Fruit fly (Drosophila melanogaster) whole organism, embryonic: ENCODE measurements around the gene Alg11.

ENCODE experiments used
- Ada2b ChIP-seq: fragments of 200-800 bp; sonication (Bioruptor generic); IDR thresholded peaks from 2 replicates; pipeline ENCODE4 v1.3.6; 2022; ENCODE audit warnings: missing biosample characterization, missing genetic modification characterization
- Asciz ChIP-seq: fragments of 200-800 bp; sonication (Bioruptor generic); optimal IDR thresholded peaks from 2 replicates; lab custom pipeline; 2017; ENCODE audit warnings: missing biosample characterization, mild to moderate bottlenecking, missing genetic modification characterization, missing genetic modification reagents
- CG12104 ChIP-seq: fragments of 200-800 bp; sonication (Bioruptor generic); optimal IDR thresholded peaks from 3 replicates; lab custom pipeline; 2016; ENCODE audit warnings: missing biosample characterization, missing genetic modification characterization
- CG1233 ChIP-seq: fragments of 200-800 bp; sonication (Bioruptor generic); optimal IDR thresholded peaks from 4 replicates; lab custom pipeline; 2018; ENCODE audit warnings: missing biosample characterization, mild to moderate bottlenecking, missing genetic modification characterization
- CG18599 ChIP-seq: fragments of 200-800 bp; sonication (Bioruptor generic); optimal IDR thresholded peaks from 3 replicates; lab custom pipeline; 2017; ENCODE audit warnings: missing biosample characterization, missing genetic modification characterization, mild to moderate bottlenecking, moderate library complexity, missing genetic modification reagents
- CG18619 ChIP-seq: fragments of 200-800 bp; sonication (Bioruptor generic); optimal IDR thresholded peaks from 3 replicates; lab custom pipeline; 2017; ENCODE audit warnings: missing biosample characterization, mild to moderate bottlenecking, missing genetic modification characterization
- CG30020 ChIP-seq: fragments of 200-800 bp; optimal IDR thresholded peaks from 2 replicates; lab custom pipeline; 2019; ENCODE audit warnings: missing biosample characterization, mild to moderate bottlenecking, missing genetic modification characterization, moderate library complexity
- CG3065 ChIP-seq: fragments of 200-800 bp; sonication (Bioruptor generic); optimal IDR thresholded peaks from 2 replicates; lab custom pipeline; 2016; ENCODE audit warnings: missing biosample characterization, missing genetic modification characterization
- CG31441 ChIP-seq: fragments of 200-800 bp; sonication (Bioruptor generic); IDR thresholded peaks from 2 replicates; pipeline ENCODE4 v1.3.6; 2022; ENCODE audit warnings: missing biosample characterization, missing genetic modification characterization
- CG33213 ChIP-seq: fragments of 200-800 bp; sonication (Bioruptor generic); optimal IDR thresholded peaks from 3 replicates; lab custom pipeline; 2016; ENCODE audit warnings: missing biosample characterization, missing genetic modification characterization
- CG3995 ChIP-seq: fragments of 200-800 bp; sonication (Bioruptor generic); optimal IDR thresholded peaks from 3 replicates; lab custom pipeline; 2016; ENCODE audit warnings: missing biosample characterization, missing genetic modification characterization
- CG4404 ChIP-seq: fragments of 200-800 bp; sonication (Bioruptor generic); IDR thresholded peaks from 2 replicates; pipeline ENCODE4 v1.3.6; 2022; ENCODE audit warnings: missing biosample characterization, missing genetic modification characterization
- CG6175 ChIP-seq: fragments of 200-800 bp; sonication (Bioruptor generic); IDR thresholded peaks from 3 replicates; pipeline ENCODE4 v1.3.6; 2022; ENCODE audit warnings: missing biosample characterization, missing genetic modification characterization
- CG6791 ChIP-seq: fragments of 200-800 bp; sonication (Bioruptor generic); IDR thresholded peaks from 3 replicates; pipeline ENCODE4 v1.3.6; 2022; ENCODE audit warnings: missing biosample characterization, missing genetic modification characterization; ENCODE audit not compliant: partially characterized antibody
- CG7372 ChIP-seq: fragments of 200-800 bp; sonication (Bioruptor generic); IDR thresholded peaks from 2 replicates; pipeline ENCODE4 v1.3.6; 2022; ENCODE audit warnings: missing biosample characterization, missing genetic modification characterization
- CG9215 ChIP-seq: fragments of 200-800 bp; sonication (Bioruptor generic); IDR thresholded peaks from 2 replicates; pipeline ENCODE4 v1.3.6; 2022; ENCODE audit warnings: missing biosample characterization, missing genetic modification characterization
- CG9932 ChIP-seq: fragments of 200-800 bp; sonication (Bioruptor generic); IDR thresholded peaks from 2 replicates; pipeline ENCODE4 v1.3.6; 2022; ENCODE audit warnings: missing biosample characterization, missing genetic modification characterization
- CHES-1-like ChIP-seq: fragments of 200-800 bp; sonication (Bioruptor generic); optimal IDR thresholded peaks from 2 replicates; lab custom pipeline; 2016; ENCODE audit warnings: missing biosample characterization, missing genetic modification characterization
- Dad ChIP-seq: fragments of 200-800 bp; sonication (Bioruptor generic); optimal IDR thresholded peaks from 3 replicates; lab custom pipeline; 2016; ENCODE audit warnings: missing biosample characterization, missing genetic modification characterization
- Drgx ChIP-seq: fragments of 200-800 bp; sonication (Bioruptor generic); IDR thresholded peaks from 2 replicates; pipeline ENCODE4 v1.3.6; 2022; ENCODE audit warnings: missing biosample characterization, missing genetic modification characterization
- HLH54F ChIP-seq: fragments of 200-800 bp; sonication (Bioruptor generic); optimal IDR thresholded peaks from 3 replicates; lab custom pipeline; 2016; ENCODE audit warnings: missing biosample characterization, missing genetic modification characterization
- HmgZ ChIP-seq: fragments of 200-800 bp; sonication (Bioruptor generic); optimal IDR thresholded peaks from 2 replicates; lab custom pipeline; 2018; ENCODE audit warnings: missing biosample characterization, mild to moderate bottlenecking, missing genetic modification characterization
- Max ChIP-seq: fragments of 200-800 bp; sonication (Bioruptor generic); optimal IDR thresholded peaks from 2 replicates; lab custom pipeline; 2016; ENCODE audit warnings: missing biosample characterization, mild to moderate bottlenecking, missing genetic modification characterization
- NC2α ChIP-seq: fragments of 200-800 bp; sonication (Bioruptor generic); optimal IDR thresholded peaks from 2 replicates; lab custom pipeline; 2016; ENCODE audit warnings: missing biosample characterization, missing genetic modification characterization
- NFAT ChIP-seq: fragments of 200-800 bp; sonication (Bioruptor generic); IDR thresholded peaks from 2 replicates; pipeline ENCODE4 v1.3.6; 2022; ENCODE audit warnings: missing biosample characterization, missing genetic modification characterization
- Ravus ChIP-seq: fragments of 200-800 bp; sonication (Bioruptor generic); IDR thresholded peaks from 2 replicates; pipeline ENCODE4 v1.3.6; 2022; ENCODE audit warnings: missing biosample characterization, missing genetic modification characterization
- Scr ChIP-seq: fragments of 200-800 bp; sonication (Bioruptor generic); IDR thresholded peaks from 2 replicates; pipeline ENCODE4 v1.3.6; 2022; ENCODE audit warnings: missing biosample characterization, missing genetic modification characterization; ENCODE audit not compliant: partially characterized antibody
- Sry-δ ChIP-seq: fragments of 200-800 bp; sonication (Bioruptor generic); optimal IDR thresholded peaks from 2 replicates; lab custom pipeline; 2016; ENCODE audit warnings: missing biosample characterization, missing genetic modification characterization
- Vsx1 ChIP-seq: fragments of 200-800 bp; sonication (Bioruptor generic); optimal IDR thresholded peaks from 2 replicates; lab custom pipeline; 2017; ENCODE audit warnings: missing biosample characterization, mild to moderate bottlenecking, missing genetic modification characterization, missing genetic modification reagents
- ab ChIP-seq: fragments of 200-800 bp; sonication (Bioruptor generic); optimal IDR thresholded peaks from 2 replicates; lab custom pipeline; 2016; ENCODE audit warnings: missing biosample characterization, missing genetic modification characterization
- abd-A ChIP-seq: fragments of 200-800 bp; sonication (Bioruptor generic); optimal IDR thresholded peaks from 3 replicates; lab custom pipeline; 2019; ENCODE audit warnings: missing biosample characterization, mild to moderate bottlenecking, missing genetic modification characterization, moderate library complexity
- aop ChIP-seq: fragments of 200-800 bp; sonication (Bioruptor generic); IDR thresholded peaks from 2 replicates; pipeline ENCODE4 v1.3.6; 2022; ENCODE audit warnings: missing biosample characterization, missing genetic modification characterization
- cg ChIP-seq: fragments of 200-800 bp; sonication (Bioruptor generic); optimal IDR thresholded peaks from 3 replicates; lab custom pipeline; 2019; ENCODE audit warnings: missing biosample characterization, mild to moderate bottlenecking, missing genetic modification characterization, moderate library complexity
- chif ChIP-seq, 2 experiments: fragments of 200-800 bp; sonication (Bioruptor generic); optimal IDR thresholded peaks; 3 replicates each; lab custom pipeline; 2016; ENCODE audit warnings: missing biosample characterization in 2 of 2, missing genetic modification characterization in 2 of 2
- chn ChIP-seq: fragments of 200-800 bp; sonication (Bioruptor generic); optimal IDR thresholded peaks from 2 replicates; lab custom pipeline; 2016; ENCODE audit warnings: missing biosample characterization, missing genetic modification characterization
- crol ChIP-seq: fragments of 200-800 bp; sonication (Bioruptor generic); IDR thresholded peaks from 2 replicates; pipeline ENCODE4 v1.3.6; 2022; ENCODE audit warnings: missing biosample characterization, missing genetic modification characterization
- eyg ChIP-seq: fragments of 200-800 bp; sonication (Bioruptor generic); optimal IDR thresholded peaks from 3 replicates; lab custom pipeline; 2016; ENCODE audit warnings: missing biosample characterization, missing genetic modification characterization
- hbn ChIP-seq: fragments of 200-800 bp; sonication (Bioruptor generic); IDR thresholded peaks from 2 replicates; pipeline ENCODE4 v1.3.6; 2022; ENCODE audit warnings: missing biosample characterization, missing genetic modification characterization; ENCODE audit not compliant: partially characterized antibody
- kni ChIP-seq: fragments of 200-800 bp; sonication (Bioruptor generic); optimal IDR thresholded peaks from 3 replicates; lab custom pipeline; 2017; ENCODE audit warnings: mild to moderate bottlenecking, missing biosample characterization, missing genetic modification reagents, missing genetic modification characterization
- knrl ChIP-seq: fragments of 200-800 bp; sonication (Bioruptor generic); IDR thresholded peaks from 3 replicates; pipeline ENCODE4 v1.3.6; 2022; ENCODE audit warnings: missing biosample characterization, missing genetic modification characterization; ENCODE audit not compliant: partially characterized antibody
- nmo ChIP-seq: fragments of 200-800 bp; sonication (Bioruptor generic); optimal IDR thresholded peaks from 2 replicates; lab custom pipeline; 2018; ENCODE audit warnings: missing biosample characterization, mild to moderate bottlenecking, missing genetic modification characterization, moderate library complexity
- oc ChIP-seq: fragments of 200-800 bp; sonication (Bioruptor generic); optimal IDR thresholded peaks from 2 replicates; lab custom pipeline; 2018; ENCODE audit warnings: missing biosample characterization, mild to moderate bottlenecking, missing genetic modification characterization, moderate library complexity
- org-1 ChIP-seq: fragments of 200-800 bp; sonication (Bioruptor generic); optimal IDR thresholded peaks from 2 replicates; lab custom pipeline; 2017; ENCODE audit warnings: missing biosample characterization, missing genetic modification characterization
- peb ChIP-seq: fragments of 200-800 bp; sonication (Bioruptor generic); IDR thresholded peaks from 2 replicates; pipeline ENCODE4 v1.3.6; 2022; ENCODE audit warnings: missing biosample characterization, missing genetic modification characterization
- seq ChIP-seq: fragments of 200-800 bp; sonication (Bioruptor generic); IDR thresholded peaks from 2 replicates; pipeline ENCODE4 v1.3.6; 2022; ENCODE audit warnings: missing biosample characterization, missing genetic modification characterization
- shn ChIP-seq: fragments of 200-800 bp; sonication (Bioruptor generic); optimal IDR thresholded peaks from 3 replicates; lab custom pipeline; 2016; ENCODE audit warnings: missing biosample characterization, missing genetic modification characterization
- sob ChIP-seq: fragments of 200-800 bp; sonication (Bioruptor generic); IDR thresholded peaks from 2 replicates; pipeline ENCODE4 v1.3.6; 2022; ENCODE audit warnings: missing biosample characterization, missing genetic modification characterization
- tin ChIP-seq: fragments of 200-800 bp; sonication (Bioruptor generic); optimal IDR thresholded peaks from 3 replicates; lab custom pipeline; 2016; ENCODE audit warnings: missing biosample characterization, missing genetic modification characterization
- tup ChIP-seq: fragments of 200-800 bp; sonication (Bioruptor generic); optimal IDR thresholded peaks from 2 replicates; lab custom pipeline; 2016; ENCODE audit warnings: missing biosample characterization, mild to moderate bottlenecking, missing genetic modification characterization, moderate library complexity
- unc-4 ChIP-seq: fragments of 200-800 bp; sonication (Bioruptor generic); IDR thresholded peaks from 2 replicates; pipeline ENCODE4 v1.3.6; 2022; ENCODE audit warnings: missing biosample characterization, missing genetic modification characterization; ENCODE audit not compliant: partially characterized antibody
- zfh1 ChIP-seq: fragments of 200-800 bp; sonication (Bioruptor generic); IDR thresholded peaks from 3 replicates; pipeline ENCODE4 v1.3.6; 2022; ENCODE audit warnings: missing biosample characterization, missing genetic modification characterization

The Alg11 gene

dm6 chr3L:21604265-21604664 is 21.3 kb upstream of the Alg11 start (continued):
- TF ChIP-seq HLH54F (GFP tag; lab: Kevin White, UChicago) (peak; percentile 50), oc (no peak), kni (GFP tag; lab: Kevin White, UChicago) (no peak), eyg (GFP tag; lab: Kevin White, UChicago) (no peak), Vsx1 (no peak), CG1233 (GFP tag; lab: Kevin White, UChicago) (peak; percentile 30), NFAT (peak; percentile 75), hbn (GFP tag; lab: Robert Waterston, UW) (no peak), peb (GFP tag; lab: Robert Waterston, UW) (no peak), CG3995 (GFP tag; lab: Kevin White, UChicago) (no peak), nmo (no peak), CG6175 (GFP tag; lab: Robert Waterston, UW) (0 out of 3 replicates have a peak, but pooled peaks have one; percentile 40), ab (no peak), sob (GFP tag; lab: Robert Waterston, UW) (peak; percentile 73), seq (GFP tag; lab: Robert Waterston, UW) (no peak), Drgx (GFP tag; lab: Robert Waterston, UW) (no peak), org-1 (GFP tag; lab: Kevin White, UChicago) (no peak), chif (GFP tag; optimal IDR thresholded peaks at IDR 0.05; lab: Kevin White, UChicago) (peak; percentile 40 to 93), shn (GFP tag; lab: Kevin White, UChicago) (peak; percentile 62), Max (GFP tag; lab: Kevin White, UChicago) (peak; percentile 16), tin (peak; percentile 72), HmgZ (tag; lab: Kevin White, UChicago) (peak; percentile 65), Dad (GFP tag; lab: Kevin White, UChicago) (peak; percentile 44), cg (GFP tag; lab: Kevin White, UChicago) (no peak), CHES-1-like (GFP tag; lab: Kevin White, UChicago) (peak; percentile 51), CG3065 (GFP tag; lab: Kevin White, UChicago) (peak; percentile 96), NC2α (GFP tag; lab: Kevin White, UChicago) (no peak), CG7372 (GFP tag; lab: Robert Waterston, UW) (no peak), CG6791 (GFP tag; lab: Robert Waterston, UW) (peak; percentile 77), aop (peak; percentile 44; the same call in 1 of the 2 replicates), Sry-δ (GFP tag; lab: Kevin White, UChicago) (peak; percentile 44), CG18619 (GFP tag; lab: Kevin White, UChicago) (peak; percentile 4), chn (GFP tag; lab: Kevin White, UChicago) (peak; percentile 54), CG9932 (GFP tag; lab: Robert Waterston, UW) (peak; percentile 73), abd-A (tag; lab: Kevin White, UChicago) (no peak), knrl (GFP tag; lab: Robert Waterston, UW) (peak; percentile 66; the same call in 2 of the 3 replicates), CG31441 (GFP tag; lab: Robert Waterston, UW) (no peak), CG12104 (GFP tag; lab: Kevin White, UChicago) (no peak), Ada2b (GFP tag; lab: Robert Waterston, UW) (0 out of 2 replicates have a peak, but pooled peaks have one; percentile 16), unc-4 (GFP tag; lab: Robert Waterston, UW) (no peak), CG30020 (tag; lab: Kevin White, UChicago) (no peak), CG33213 (GFP tag; lab: Kevin White, UChicago) (peak; percentile 85), Scr (GFP tag; lab: Robert Waterston, UW) (no peak), CG9215 (peak; percentile 52; the same call in 1 of the 2 replicates), crol (GFP tag; lab: Robert Waterston, UW) (no peak), zfh1 (GFP tag; lab: Robert Waterston, UW) (peak; percentile 49; the same call in 1 of the 3 replicates), Ravus (no peak), CG18599 (GFP tag; lab: Kevin White, UChicago) (no peak), tup (no peak), CG4404 (GFP tag; lab: Robert Waterston, UW) (no peak), Asciz (GFP tag; lab: Kevin White, UChicago) (no peak)
